Worm (Caenorhabditis elegans) whole organism, late embryonic: ENCODE data around the gene Y75B8A.44.

Experiments
- C08G9.2 ChIP-seq: sonication (generic microtip); optimal IDR thresholded peaks from 2 replicates; lab custom pipeline; 2016; ENCODE audit warnings: mild to moderate bottlenecking, missing genetic modification characterization, moderate library complexity, missing compliant biosample characterization
- F13H6.1 ChIP-seq: sonication (generic microtip); optimal IDR thresholded peaks from 2 replicates; lab custom pipeline; 2016; ENCODE audit warnings: missing genetic modification characterization, missing compliant biosample characterization
- K02D7.2 ChIP-seq: sonication (generic microtip); optimal IDR thresholded peaks from 2 replicates; lab custom pipeline; 2017; ENCODE audit warnings: mild to moderate bottlenecking, missing genetic modification characterization, missing compliant biosample characterization
- K09A11.1 ChIP-seq: sonication (generic microtip); optimal IDR thresholded peaks from 2 replicates; lab custom pipeline; 2017; ENCODE audit warnings: antibody characterized with exemption, mild to moderate bottlenecking, missing genetic modification characterization, missing compliant biosample characterization; ENCODE audit not compliant: insufficient read depth
- ahr-1 ChIP-seq: sonication (generic microtip); optimal IDR thresholded peaks from 2 replicates; lab custom pipeline; 2016; ENCODE audit warnings: missing genetic modification characterization, missing compliant biosample characterization
- ceh-14 ChIP-seq: sonication (generic microtip); optimal IDR thresholded peaks from 2 replicates; lab custom pipeline; 2016; ENCODE audit warnings: missing genotype, missing genetic modification characterization, missing compliant biosample characterization
- ceh-18 ChIP-seq: sonication (generic microtip); optimal IDR thresholded peaks from 2 replicates; lab custom pipeline; 2016; ENCODE audit warnings: missing genetic modification characterization, missing compliant biosample characterization
- ceh-19 ChIP-seq: fragments of 200-800 bp; sonication (Bioruptor generic); optimal IDR thresholded peaks from 2 replicates; lab custom pipeline; 2018; ENCODE audit warnings: mild to moderate bottlenecking, missing genetic modification characterization, missing compliant biosample characterization
- ceh-2 ChIP-seq: sonication (generic microtip); optimal IDR thresholded peaks from 2 replicates; lab custom pipeline; 2016; ENCODE audit warnings: missing genotype, missing genetic modification characterization, missing compliant biosample characterization
- ceh-24 ChIP-seq: sonication (generic microtip); optimal IDR thresholded peaks from 2 replicates; lab custom pipeline; 2016; ENCODE audit warnings: mild to moderate bottlenecking, missing genetic modification characterization, missing compliant biosample characterization
- ceh-30 ChIP-seq: fragments of 150-350 bp; optimal IDR thresholded peaks from 2 replicates; lab custom pipeline; 2014; ENCODE audit warnings: missing biosample characterization, missing genetic modification characterization
- ceh-34 ChIP-seq: sonication (generic microtip); optimal IDR thresholded peaks from 2 replicates; lab custom pipeline; 2016; ENCODE audit warnings: mild to moderate bottlenecking, missing genetic modification characterization, missing compliant biosample characterization
- che-1 ChIP-seq: sonication (generic microtip); optimal IDR thresholded peaks from 2 replicates; lab custom pipeline; 2016; ENCODE audit warnings: mild to moderate bottlenecking, missing genetic modification characterization, missing compliant biosample characterization
- dmd-4 ChIP-seq: sonication (generic microtip); optimal IDR thresholded peaks from 2 replicates; lab custom pipeline; 2016; ENCODE audit warnings: borderline replicate concordance, missing genetic modification characterization, missing compliant biosample characterization
- dve-1 ChIP-seq: sonication (generic microtip); optimal IDR thresholded peaks from 2 replicates; lab custom pipeline; 2017; ENCODE audit warnings: antibody characterized with exemption, mild to moderate bottlenecking, missing genetic modification characterization, missing compliant biosample characterization
- elt-2 ChIP-seq: sonication (generic microtip); optimal IDR thresholded peaks from 2 replicates; lab custom pipeline; 2016; ENCODE audit warnings: missing genetic modification reagents, missing genetic modification characterization, missing compliant biosample characterization
- eyg-1 ChIP-seq: sonication (generic microtip); optimal IDR thresholded peaks from 2 replicates; lab custom pipeline; 2016; ENCODE audit warnings: missing genotype, missing genetic modification characterization, missing compliant biosample characterization
- fkh-10 ChIP-seq: fragments of 150-350 bp; optimal IDR thresholded peaks from 2 replicates; lab custom pipeline; 2014; ENCODE audit warnings: missing biosample characterization, missing genetic modification reagents, missing genetic modification characterization
- hlh-15 ChIP-seq: sonication (generic microtip); optimal IDR thresholded peaks from 2 replicates; lab custom pipeline; 2016; ENCODE audit warnings: missing genetic modification characterization, missing compliant biosample characterization
- hlh-30 ChIP-seq: sonication (generic microtip); optimal IDR thresholded peaks from 2 replicates; lab custom pipeline; 2017; ENCODE audit warnings: antibody characterized with exemption, missing genetic modification characterization, missing compliant biosample characterization; ENCODE audit not compliant: insufficient read depth
- hlh-8 ChIP-seq: sonication (generic microtip); optimal IDR thresholded peaks from 2 replicates; lab custom pipeline; 2016; ENCODE audit warnings: missing genotype, missing genetic modification characterization, missing compliant biosample characterization
- lim-6 ChIP-seq: sonication (generic microtip); optimal IDR thresholded peaks from 2 replicates; lab custom pipeline; 2016; ENCODE audit warnings: missing genetic modification characterization, missing compliant biosample characterization
- mec-3 ChIP-seq: sonication (generic microtip); optimal IDR thresholded peaks from 2 replicates; lab custom pipeline; 2016; ENCODE audit warnings: borderline replicate concordance, missing genetic modification characterization, missing compliant biosample characterization
- nfya-1 ChIP-seq: sonication (generic microtip); optimal IDR thresholded peaks from 2 replicates; lab custom pipeline; 2017; ENCODE audit warnings: missing genetic modification characterization, mild to moderate bottlenecking, missing compliant biosample characterization, antibody characterized with exemption, moderate library complexity
- npax-4 ChIP-seq: sonication (generic microtip); optimal IDR thresholded peaks from 2 replicates; lab custom pipeline; 2016; ENCODE audit warnings: missing genetic modification characterization, missing compliant biosample characterization
- odd-2 ChIP-seq: sonication (generic microtip); optimal IDR thresholded peaks from 2 replicates; lab custom pipeline; 2017; ENCODE audit warnings: antibody characterized with exemption, mild to moderate bottlenecking, missing genetic modification characterization, missing compliant biosample characterization
- pat-9 ChIP-seq: fragments of 200-800 bp; sonication (Bioruptor generic); optimal IDR thresholded peaks from 2 replicates; lab custom pipeline; 2018; ENCODE audit warnings: mild to moderate bottlenecking, missing genetic modification characterization, moderate library complexity, missing compliant biosample characterization
- pax-1 ChIP-seq: fragments of 150-350 bp; optimal IDR thresholded peaks from 2 replicates; lab custom pipeline; 2014; ENCODE audit warnings: missing biosample characterization, missing genetic modification characterization
- pha-2 ChIP-seq: sonication (generic microtip); optimal IDR thresholded peaks from 2 replicates; lab custom pipeline; 2017; ENCODE audit warnings: mild to moderate bottlenecking, missing genetic modification characterization, missing compliant biosample characterization
- pqm-1 ChIP-seq: sonication (generic microtip); optimal IDR thresholded peaks from 2 replicates; lab custom pipeline; 2016; ENCODE audit warnings: missing genetic modification characterization, missing compliant biosample characterization
- ref-2 ChIP-seq: sonication (generic microtip); optimal IDR thresholded peaks from 2 replicates; lab custom pipeline; 2016; ENCODE audit warnings: missing genetic modification characterization, missing compliant biosample characterization
- sdc-2 ChIP-seq: sonication (generic microtip); optimal IDR thresholded peaks from 2 replicates; lab custom pipeline; 2016; ENCODE audit warnings: missing genotype, missing genetic modification characterization, missing compliant biosample characterization
- sox-2 ChIP-seq: fragments of 200-800 bp; sonication (Bioruptor generic); IDR thresholded peaks from 2 replicates; pipeline ENCODE4 v1.3.6; 2022; ENCODE audit warnings: missing genetic modification reagents, missing genetic modification characterization, missing compliant biosample characterization
- sox-4 ChIP-seq: sonication (generic microtip); optimal IDR thresholded peaks from 2 replicates; lab custom pipeline; 2017; ENCODE audit warnings: mild to moderate bottlenecking, missing genetic modification characterization, inconsistent platforms, missing compliant biosample characterization
- tbx-2 ChIP-seq: sonication (generic microtip); optimal IDR thresholded peaks from 2 replicates; lab custom pipeline; 2016; ENCODE audit warnings: missing genetic modification characterization, missing compliant biosample characterization
- tbx-7 ChIP-seq: sonication (generic microtip); optimal IDR thresholded peaks from 2 replicates; lab custom pipeline; 2016; ENCODE audit warnings: missing genotype, missing genetic modification characterization, missing compliant biosample characterization
- ttx-3 ChIP-seq: sonication (generic microtip); optimal IDR thresholded peaks from 2 replicates; lab custom pipeline; 2016; ENCODE audit warnings: missing genetic modification reagents, missing genetic modification characterization, missing compliant biosample characterization
- unc-42 ChIP-seq: sonication (generic microtip); optimal IDR thresholded peaks from 2 replicates; lab custom pipeline; 2016; ENCODE audit warnings: missing genotype, missing genetic modification characterization, missing compliant biosample characterization
- unc-55 ChIP-seq: sonication (generic microtip); optimal IDR thresholded peaks from 2 replicates; lab custom pipeline; 2017; ENCODE audit warnings: missing biosample characterization, missing genetic modification reagents, missing genetic modification characterization
- unc-86 ChIP-seq: sonication (generic microtip); optimal IDR thresholded peaks from 2 replicates; lab custom pipeline; 2016; ENCODE audit warnings: missing genetic modification characterization, missing compliant biosample characterization
- zip-5 ChIP-seq: sonication (generic microtip); optimal IDR thresholded peaks from 2 replicates; lab custom pipeline; 2016; ENCODE audit warnings: missing genetic modification characterization, missing compliant biosample characterization

Y75B8A.44 gene

DNA sequence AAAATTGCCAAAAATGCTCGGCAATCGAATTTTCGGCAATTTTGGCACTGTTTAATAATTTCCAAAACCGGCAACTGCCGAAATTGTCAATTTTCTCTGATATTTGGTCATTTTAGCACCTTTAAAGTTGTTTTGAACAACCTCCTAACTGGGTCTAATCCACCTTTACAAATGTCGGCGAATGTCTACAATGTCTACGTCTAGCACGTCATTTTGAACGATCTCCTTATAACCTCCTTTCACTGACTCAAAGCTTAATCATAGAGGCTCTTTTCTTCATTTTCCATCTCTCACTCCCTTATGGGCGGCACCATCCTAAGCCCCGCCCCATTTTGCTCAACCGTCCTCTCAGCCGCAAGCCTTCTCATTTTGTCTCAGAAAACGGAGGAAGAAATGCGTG, at the start of gene Y75B8A.44:
Gene Y75B8A.44, plus strand, starts transcription at position 301 of the 400 bp plus-strand sequence.
- TF ChIP-seq dve-1 (tag; lab: Kevin White, UChicago): no peak
- TF ChIP-seq sox-4 (tag; lab: Kevin White, UChicago): no peak
- no peak for TF ChIP-seq tbx-2 (tag; lab: Kevin White, UChicago)
- no peak for TF ChIP-seq ceh-24 (tag; lab: Kevin White, UChicago)
- TF ChIP-seq odd-2 (tag; lab: Kevin White, UChicago): no peak
- no peak for TF ChIP-seq pat-9 (tag; lab: Kevin White, UChicago)
- no peak for TF ChIP-seq K02D7.2
- no peak for TF ChIP-seq tbx-7 (tag; lab: Kevin White, UChicago)
- no peak for TF ChIP-seq K09A11.1 (tag; lab: Kevin White, UChicago)
- no peak for TF ChIP-seq fkh-10
- TF ChIP-seq ahr-1 (tag; lab: Kevin White, UChicago): no peak
- no peak for TF ChIP-seq ref-2
- no peak for TF ChIP-seq C08G9.2 (tag; lab: Kevin White, UChicago)
- TF ChIP-seq che-1: no peak
- TF ChIP-seq eyg-1 (tag; lab: Kevin White, UChicago): no peak
- TF ChIP-seq nfya-1 (tag; lab: Kevin White, UChicago): no peak
- no peak for TF ChIP-seq ceh-30
- no peak for TF ChIP-seq zip-5

DNA sequence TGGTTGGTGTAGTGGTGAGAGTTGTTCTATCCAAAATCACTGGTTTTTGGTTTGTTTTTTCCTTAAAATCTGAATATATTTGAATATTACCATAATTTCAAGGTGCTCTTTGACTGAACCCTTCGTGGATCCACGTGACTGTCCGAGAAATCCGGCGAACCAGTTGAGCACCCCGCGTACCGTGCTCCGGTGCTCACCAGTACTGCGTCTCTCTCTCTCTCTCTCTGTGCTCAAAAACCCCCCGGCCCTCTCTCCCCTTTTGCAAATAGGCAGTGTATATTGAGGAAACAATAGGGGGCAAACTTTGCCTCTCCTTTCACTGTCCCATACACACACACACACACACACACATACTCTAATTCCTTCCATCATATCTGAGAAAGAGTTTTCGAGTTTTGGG, 44.3 kb upstream of the Y75B8A.44 start:
- TF ChIP-seq ceh-18 (tag; lab: Kevin White, UChicago) (peak; percentile 36), dmd-4 (tag; lab: Kevin White, UChicago) (no peak), lim-6 (tag; lab: Kevin White, UChicago) (no peak), pqm-1 (tag; lab: Kevin White, UChicago) (no peak), K09A11.1 (tag; lab: Kevin White, UChicago) (no peak), F13H6.1 (tag; lab: Kevin White, UChicago) (no peak), ceh-30 (no peak), ceh-14 (tag; lab: Kevin White, UChicago) (no peak), ceh-34 (tag; lab: Kevin White, UChicago) (peak; percentile 5), hlh-15 (no peak), unc-55 (no peak), npax-4 (tag; lab: Kevin White, UChicago) (no peak), pax-1 (tag; lab: Kevin White, UChicago) (no peak), hlh-30 (tag; lab: Kevin White, UChicago) (peak; percentile 28)

ce11 chrIII:12151100-12151499, 43.2 kb upstream of the Y75B8A.44 start:
- TF ChIP-seq hlh-8 (no peak), unc-55 (no peak), hlh-15 (no peak), zip-5 (no peak), pha-2 (no peak)

ce11 chrIII:12152157-12152556, 42.1 kb upstream of the Y75B8A.44 start:
- TF ChIP-seq ttx-3 (tag; lab: Kevin White, UChicago) (no peak), unc-86 (tag; lab: Kevin White, UChicago) (no peak), sox-2 (GFP tag; lab: Robert Waterston, UW) (no peak), nfya-1 (tag; lab: Kevin White, UChicago) (peak; percentile 9), ceh-24 (tag; lab: Kevin White, UChicago) (no peak), elt-2 (tag; lab: Kevin White, UChicago) (no peak), mec-3 (tag; lab: Kevin White, UChicago) (no peak), sdc-2 (tag; lab: Kevin White, UChicago) (no peak), ceh-19 (GFP tag; lab: Kevin White, UChicago) (no peak), unc-42 (tag; lab: Kevin White, UChicago) (peak; percentile 27), hlh-8 (no peak), dve-1 (tag; lab: Kevin White, UChicago) (no peak), hlh-15 (no peak), ceh-2 (tag; lab: Kevin White, UChicago) (no peak), zip-5 (no peak)
